Worm (Caenorhabditis elegans) whole organism, L1 larva: ENCODE data around the gene nhr-164.
"Not testable (repeated sequence)": the region's sequence is repeated elsewhere in the genome, so short reads cannot be mapped to it uniquely, and the experiment has no call there.

ENCODE experiments used
- ceh-82 ChIP-seq, 3 experiments: fragments of 150-350 bp in 1 of 3; sonication (generic microtip) in 2 of 3; optimal IDR thresholded peaks; 2 replicates each; lab custom pipeline; 2014 to 2017; ENCODE audit warnings: missing biosample characterization in 3 of 3, missing genetic modification characterization in 3 of 3
- fkh-8 ChIP-seq: sonication (generic microtip); optimal IDR thresholded peaks from 2 replicates; lab custom pipeline; 2016; ENCODE audit warnings: mild to moderate bottlenecking, missing genetic modification characterization, missing compliant biosample characterization
- hlh-17 ChIP-seq: fragments of 200-800 bp; sonication (Bioruptor generic); optimal IDR thresholded peaks from 2 replicates; lab custom pipeline; 2018; ENCODE audit warnings: missing genetic modification characterization, mild to moderate bottlenecking, missing compliant biosample characterization, moderate library complexity, borderline replicate concordance
- jun-1 ChIP-seq: fragments of 150-350 bp; optimal IDR thresholded peaks from 2 replicates; lab custom pipeline; 2014; ENCODE audit warnings: missing biosample characterization, missing genetic modification reagents, missing genetic modification characterization
- lin-15B ChIP-seq: fragments of 150-350 bp; sonication (generic microtip); optimal IDR thresholded peaks from 3 replicates; lab custom pipeline; 2014; ENCODE audit warnings: missing biosample characterization, missing genetic modification characterization
- nhr-11 ChIP-seq: fragments of 150-350 bp; optimal IDR thresholded peaks from 2 replicates; lab custom pipeline; 2014; ENCODE audit warnings: missing biosample characterization, missing genetic modification characterization
- nhr-28 ChIP-seq: fragments of 150-350 bp; optimal IDR thresholded peaks from 2 replicates; lab custom pipeline; 2014; ENCODE audit warnings: missing biosample characterization, missing genetic modification characterization
- nhr-76 ChIP-seq: sonication (generic microtip); optimal IDR thresholded peaks from 2 replicates; lab custom pipeline; 2017; ENCODE audit warnings: missing biosample characterization, missing genetic modification characterization
- rnt-1 ChIP-seq: sonication (generic microtip); optimal IDR thresholded peaks from 2 replicates; lab custom pipeline; 2016; ENCODE audit warnings: mild to moderate bottlenecking, missing genetic modification characterization, moderate library complexity, missing compliant biosample characterization
- skn-1 ChIP-seq: fragments of 150-350 bp; optimal IDR thresholded peaks from 2 replicates; lab custom pipeline; 2014; ENCODE audit warnings: missing biosample characterization, missing genetic modification characterization
- snpc-4 ChIP-seq: fragments of 150-350 bp; optimal IDR thresholded peaks from 2 replicates; lab custom pipeline; 2014; ENCODE audit warnings: missing biosample characterization, missing genetic modification characterization
- sptf-1 ChIP-seq: fragments of 150-350 bp; optimal IDR thresholded peaks from 2 replicates; lab custom pipeline; 2014; ENCODE audit warnings: missing biosample characterization, missing genetic modification characterization

- not testable (repeated sequence) for TF ChIP-seq ceh-82 (tag; optimal IDR thresholded peaks at IDR 0.05; lab: Kevin White, UChicago); sptf-1; lin-15B (tag; lab: Kevin White, UChicago); nhr-11 (tag; lab: Kevin White, UChicago); rnt-1; hlh-17 (GFP tag; lab: Kevin White, UChicago); nhr-28 (tag; lab: Kevin White, UChicago); jun-1 (tag; lab: Kevin White, UChicago); snpc-4 (tag; lab: Kevin White, UChicago); nhr-76 (tag; lab: Kevin White, UChicago); fkh-8 (tag; lab: Kevin White, UChicago); skn-1 (tag; lab: Kevin White, UChicago)
Measured at ce11 chrV:15256669-15257068, 21.1 kb upstream of the nhr-164 start, which contains the start of gene srsx-39.
